Worm (Caenorhabditis elegans) whole organism, late embryonic: Measurements from ENCODE around the gene pqn-83.

Source experiments
- C38D4.7 ChIP-seq: fragments of 200-800 bp; sonication (Bioruptor generic); optimal IDR thresholded peaks from 2 replicates; lab custom pipeline; 2018; ENCODE audit warnings: mild to moderate bottlenecking, missing genetic modification characterization, moderate library complexity, missing compliant biosample characterization
- K02D7.2 ChIP-seq: sonication (generic microtip); optimal IDR thresholded peaks from 2 replicates; lab custom pipeline; 2017; ENCODE audit warnings: mild to moderate bottlenecking, missing genetic modification characterization, missing compliant biosample characterization
- T23F11.4 ChIP-seq: fragments of 200-800 bp; sonication (Bioruptor generic); optimal IDR thresholded peaks from 2 replicates; lab custom pipeline; 2018; ENCODE audit warnings: mild to moderate bottlenecking, missing genetic modification characterization, missing compliant biosample characterization
- ama-1 ChIP-seq: fragments of 150-350 bp; optimal IDR thresholded peaks from 2 replicates; lab custom pipeline; 2014
- ceh-14 ChIP-seq: sonication (generic microtip); optimal IDR thresholded peaks from 2 replicates; lab custom pipeline; 2016; ENCODE audit warnings: missing genotype, missing genetic modification characterization, missing compliant biosample characterization
- ceh-18 ChIP-seq: sonication (generic microtip); optimal IDR thresholded peaks from 2 replicates; lab custom pipeline; 2016; ENCODE audit warnings: missing genetic modification characterization, missing compliant biosample characterization
- ceh-30 ChIP-seq: fragments of 150-350 bp; optimal IDR thresholded peaks from 2 replicates; lab custom pipeline; 2014; ENCODE audit warnings: missing biosample characterization, missing genetic modification characterization
- ceh-31 ChIP-seq: sonication (generic microtip); optimal IDR thresholded peaks from 2 replicates; lab custom pipeline; 2016; ENCODE audit warnings: missing genetic modification characterization, missing compliant biosample characterization
- dmd-4 ChIP-seq: sonication (generic microtip); optimal IDR thresholded peaks from 2 replicates; lab custom pipeline; 2016; ENCODE audit warnings: borderline replicate concordance, missing genetic modification characterization, missing compliant biosample characterization
- dve-1 ChIP-seq: sonication (generic microtip); optimal IDR thresholded peaks from 2 replicates; lab custom pipeline; 2017; ENCODE audit warnings: antibody characterized with exemption, mild to moderate bottlenecking, missing genetic modification characterization, missing compliant biosample characterization
- elt-2 ChIP-seq: sonication (generic microtip); optimal IDR thresholded peaks from 2 replicates; lab custom pipeline; 2016; ENCODE audit warnings: missing genetic modification reagents, missing genetic modification characterization, missing compliant biosample characterization
- elt-4 ChIP-seq: sonication (generic microtip); optimal IDR thresholded peaks from 2 replicates; lab custom pipeline; 2016; ENCODE audit warnings: missing genetic modification characterization, missing compliant biosample characterization
- ets-4 ChIP-seq: sonication (generic microtip); optimal IDR thresholded peaks from 2 replicates; lab custom pipeline; 2016; ENCODE audit warnings: missing genetic modification characterization, missing compliant biosample characterization
- eyg-1 ChIP-seq: sonication (generic microtip); optimal IDR thresholded peaks from 2 replicates; lab custom pipeline; 2016; ENCODE audit warnings: missing genotype, missing genetic modification characterization, missing compliant biosample characterization
- fax-1 ChIP-seq: sonication (generic microtip); optimal IDR thresholded peaks from 2 replicates; lab custom pipeline; 2016; ENCODE audit warnings: missing genotype, missing genetic modification characterization, missing compliant biosample characterization
- fkh-10 ChIP-seq: fragments of 150-350 bp; optimal IDR thresholded peaks from 2 replicates; lab custom pipeline; 2014; ENCODE audit warnings: missing biosample characterization, missing genetic modification reagents, missing genetic modification characterization
- gmeb-2 ChIP-seq: sonication (generic microtip); optimal IDR thresholded peaks from 2 replicates; lab custom pipeline; 2016; ENCODE audit warnings: missing genetic modification characterization, inconsistent platforms, missing compliant biosample characterization
- hlh-13 ChIP-seq: fragments of 200-800 bp; sonication (Bioruptor generic); optimal IDR thresholded peaks from 2 replicates; lab custom pipeline; 2018; ENCODE audit warnings: mild to moderate bottlenecking, missing genetic modification characterization, missing compliant biosample characterization
- hlh-30 ChIP-seq: sonication (generic microtip); optimal IDR thresholded peaks from 2 replicates; lab custom pipeline; 2017; ENCODE audit warnings: antibody characterized with exemption, missing genetic modification characterization, missing compliant biosample characterization; ENCODE audit not compliant: insufficient read depth
- hlh-6 ChIP-seq: sonication (generic microtip); optimal IDR thresholded peaks from 2 replicates; lab custom pipeline; 2016; ENCODE audit warnings: missing genotype, missing genetic modification characterization, missing compliant biosample characterization
- lim-6 ChIP-seq: sonication (generic microtip); optimal IDR thresholded peaks from 2 replicates; lab custom pipeline; 2016; ENCODE audit warnings: missing genetic modification characterization, missing compliant biosample characterization
- mec-3 ChIP-seq: sonication (generic microtip); optimal IDR thresholded peaks from 2 replicates; lab custom pipeline; 2016; ENCODE audit warnings: borderline replicate concordance, missing genetic modification characterization, missing compliant biosample characterization
- odd-2 ChIP-seq: sonication (generic microtip); optimal IDR thresholded peaks from 2 replicates; lab custom pipeline; 2017; ENCODE audit warnings: antibody characterized with exemption, mild to moderate bottlenecking, missing genetic modification characterization, missing compliant biosample characterization
- pag-3 ChIP-seq: sonication (generic microtip); optimal IDR thresholded peaks from 2 replicates; lab custom pipeline; 2016; ENCODE audit warnings: missing compliant biosample characterization, missing genetic modification characterization, borderline replicate concordance
- pax-1 ChIP-seq: fragments of 150-350 bp; optimal IDR thresholded peaks from 2 replicates; lab custom pipeline; 2014; ENCODE audit warnings: missing biosample characterization, missing genetic modification characterization
- pha-4 ChIP-seq: fragments of 150-350 bp; optimal IDR thresholded peaks from 2 replicates; lab custom pipeline; 2018; ENCODE audit warnings: missing biosample characterization, missing genetic modification reagents, missing genetic modification characterization
- pros-1 ChIP-seq: fragments of 150-350 bp; optimal IDR thresholded peaks from 2 replicates; lab custom pipeline; 2014; ENCODE audit warnings: missing biosample characterization, missing genetic modification reagents, missing genetic modification characterization
- ref-2 ChIP-seq: sonication (generic microtip); optimal IDR thresholded peaks from 2 replicates; lab custom pipeline; 2016; ENCODE audit warnings: missing genetic modification characterization, missing compliant biosample characterization
- rnt-1 ChIP-seq: sonication (generic microtip); optimal IDR thresholded peaks from 2 replicates; lab custom pipeline; 2016; ENCODE audit warnings: missing genetic modification characterization, missing compliant biosample characterization
- tbx-2 ChIP-seq: sonication (generic microtip); optimal IDR thresholded peaks from 2 replicates; lab custom pipeline; 2016; ENCODE audit warnings: missing genetic modification characterization, missing compliant biosample characterization
- tbx-7 ChIP-seq: sonication (generic microtip); optimal IDR thresholded peaks from 2 replicates; lab custom pipeline; 2016; ENCODE audit warnings: missing genotype, missing genetic modification characterization, missing compliant biosample characterization
- ttx-3 ChIP-seq: sonication (generic microtip); optimal IDR thresholded peaks from 2 replicates; lab custom pipeline; 2016; ENCODE audit warnings: missing genetic modification reagents, missing genetic modification characterization, missing compliant biosample characterization
- unc-3 ChIP-seq, 2 experiments: fragments of 200-800 bp in 1 of 2; sonication (Bioruptor generic) in 1 of 2; sonication (generic microtip) in 1 of 2; conservative IDR thresholded peaks in 1 of 2; optimal IDR thresholded peaks in 1 of 2; 2 replicates each; pipeline versions ENCODE4 v1.3.6 to Lab custom; 2016 to 2022; ENCODE audit warnings: missing compliant biosample characterization in 2 of 2, missing genetic modification characterization in 2 of 2, missing genetic modification reagents in 1 of 2
- ztf-16 ChIP-seq: sonication (generic microtip); optimal IDR thresholded peaks from 2 replicates; lab custom pipeline; 2017; ENCODE audit warnings: missing genetic modification characterization, missing compliant biosample characterization

pqn-83 gene

DNA sequence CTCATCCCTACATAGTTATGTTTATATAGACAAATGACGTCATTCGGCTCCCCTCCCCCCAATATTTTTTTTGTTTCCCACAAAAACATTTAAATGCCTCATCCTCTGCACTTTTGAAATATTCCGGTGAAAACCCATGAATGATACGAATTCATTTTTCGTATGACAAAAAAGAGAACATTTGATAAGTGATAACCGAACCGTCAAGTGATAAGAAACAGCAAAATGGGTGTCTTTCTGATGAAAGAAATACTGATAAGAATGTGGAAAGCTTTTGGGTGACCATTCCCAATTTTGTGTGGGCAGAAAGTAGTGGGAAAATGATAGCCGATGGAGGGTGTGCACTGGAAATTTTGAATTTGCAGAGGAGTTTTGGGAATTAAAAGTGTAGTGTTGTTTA is 39.9 kb downstream of the pqn-83 start:
- TF ChIP-seq T23F11.4 (GFP tag; lab: Kevin White, UChicago) (no peak), elt-2 (peak; percentile 94)

DNA sequence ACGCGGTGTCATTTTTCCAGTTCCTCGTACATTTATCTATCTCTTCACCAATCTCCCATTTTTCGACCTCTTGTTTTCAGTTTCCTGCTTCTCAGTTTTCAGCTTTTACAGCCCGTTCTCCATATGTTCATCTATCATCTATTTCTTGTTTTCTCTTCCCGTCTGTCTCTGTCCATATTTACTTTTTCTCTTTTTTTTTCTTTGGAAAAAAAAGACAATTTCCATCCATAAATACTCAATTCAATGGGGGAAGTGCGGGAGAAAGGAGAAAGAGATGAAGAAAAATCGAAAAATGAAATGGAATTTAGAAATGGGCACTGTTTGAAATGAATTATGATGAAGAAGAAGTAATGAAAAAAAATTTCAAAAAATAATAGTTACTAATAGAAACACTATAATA is 41.1 kb downstream of the pqn-83 start:
- TF ChIP-seq ztf-16, result no peak
- TF ChIP-seq, all 69 proteins: peak for 0

DNA sequence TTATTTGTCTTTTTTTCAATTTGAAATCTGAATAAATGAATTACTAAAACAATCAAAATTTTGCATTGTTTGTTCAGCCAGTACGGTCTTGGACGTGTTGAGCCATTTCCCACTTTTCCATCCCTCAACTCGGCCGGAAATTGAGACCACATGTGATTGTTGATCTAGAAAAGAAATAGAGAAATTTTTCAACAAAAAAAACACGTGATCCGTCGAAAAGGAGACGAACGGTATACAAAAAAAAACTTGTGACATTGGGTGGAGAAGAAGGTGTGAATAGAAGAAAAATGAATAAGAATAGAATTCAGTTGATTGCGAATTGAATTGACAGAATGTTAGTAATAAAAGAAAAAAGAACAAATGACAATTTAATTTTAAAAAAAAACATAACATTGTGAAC is 42.5 kb downstream of the pqn-83 start:
- no peak for TF ChIP-seq gmeb-2 (tag; lab: Kevin White, UChicago)
- peak; percentile 21 for TF ChIP-seq hlh-30 (tag; lab: Kevin White, UChicago)
- TF ChIP-seq, all 69 proteins: peak for 1

DNA sequence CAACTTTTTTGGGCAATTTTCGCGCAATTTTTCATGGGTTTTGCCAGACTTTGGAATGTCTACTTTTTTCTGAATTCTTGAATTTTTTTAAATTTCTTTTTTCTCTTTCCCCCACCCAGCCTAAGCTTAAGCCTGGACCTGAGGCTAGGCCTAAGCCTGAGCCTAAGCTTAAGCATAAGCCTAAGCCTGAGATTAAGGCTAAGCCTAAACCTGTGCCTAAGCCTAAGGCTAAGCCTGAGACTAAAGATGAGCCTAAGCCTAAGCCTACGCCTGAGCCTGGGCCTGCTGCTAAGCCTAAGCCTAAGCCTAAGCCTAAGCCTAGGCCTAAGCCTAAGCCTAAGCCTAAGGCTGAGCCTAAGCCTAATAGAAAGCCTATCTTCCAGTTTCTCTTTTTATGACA is 43.0 kb downstream of the pqn-83 start:
- TF ChIP-seq tbx-7 (tag; lab: Kevin White, UChicago) (no peak), dve-1 (tag; lab: Kevin White, UChicago) (peak; percentile 70), tbx-2 (tag; lab: Kevin White, UChicago) (no peak), gmeb-2 (tag; lab: Kevin White, UChicago) (no peak), ceh-18 (tag; lab: Kevin White, UChicago) (no peak), hlh-30 (tag; lab: Kevin White, UChicago) (no peak), K02D7.2 (peak; percentile 21), unc-3 (GFP tag; conservative IDR thresholded peaks at IDR 0.05; lab: Robert Waterston, UW) (no peak), unc-3 (tag; optimal IDR thresholded peaks at IDR 0.05; lab: Kevin White, UChicago) (no peak)

DNA sequence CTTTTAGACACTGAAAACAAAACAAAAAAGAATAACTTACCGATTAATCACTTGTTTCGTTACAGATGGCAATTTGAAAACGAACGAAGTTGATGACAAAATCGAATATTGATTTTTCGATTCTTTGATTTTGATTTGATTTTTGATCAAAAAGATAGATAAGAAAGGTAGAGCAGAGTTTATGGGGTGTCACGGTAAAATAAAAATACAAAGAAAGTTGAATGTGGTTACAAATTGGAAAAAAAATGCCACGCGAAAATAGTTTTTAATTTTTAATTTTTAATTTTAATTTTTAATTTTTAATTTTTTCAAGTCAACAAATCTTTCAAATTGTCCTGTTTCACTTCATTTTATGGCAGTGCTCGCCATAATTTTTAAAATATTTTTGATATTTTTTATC is 43.9 kb downstream of the pqn-83 start, which contains the start of gene F54F12.1:
TSS of gene F54F12.1 (minus strand) at position 101 of the 400 bp plus-strand sequence.
- TF ChIP-seq dve-1 (tag; lab: Kevin White, UChicago), result no peak
- TF ChIP-seq ceh-30 (tag; lab: Kevin White, UChicago), result no peak
- TF ChIP-seq elt-4, result no peak
- no peak for TF ChIP-seq odd-2
- TF ChIP-seq elt-2, result no peak
- no peak for TF ChIP-seq unc-3 (GFP tag; conservative IDR thresholded peaks at IDR 0.05; lab: Robert Waterston, UW)
- TF ChIP-seq unc-3 (tag; optimal IDR thresholded peaks at IDR 0.05; lab: Kevin White, UChicago), result no peak
- TF ChIP-seq mec-3, result no peak
- no peak for TF ChIP-seq lim-6
- no peak for TF ChIP-seq pha-4
- TF ChIP-seq K02D7.2, result no peak
- TF ChIP-seq ceh-31 (tag; lab: Kevin White, UChicago), result no peak
- TF ChIP-seq ceh-14 (tag; lab: Kevin White, UChicago), result no peak
- TF ChIP-seq ref-2 (tag; lab: Kevin White, UChicago), result no peak
- no peak for TF ChIP-seq rnt-1 (tag; lab: Kevin White, UChicago)
- TF ChIP-seq hlh-6, result no peak
- no peak for TF ChIP-seq fkh-10 (GFP tag; lab: Kevin White, UChicago)
- TF ChIP-seq ets-4 (tag; lab: Kevin White, UChicago), result no peak
- no peak for TF ChIP-seq eyg-1 (tag; lab: Kevin White, UChicago)
- no peak for TF ChIP-seq ceh-18 (tag; lab: Kevin White, UChicago)

DNA sequence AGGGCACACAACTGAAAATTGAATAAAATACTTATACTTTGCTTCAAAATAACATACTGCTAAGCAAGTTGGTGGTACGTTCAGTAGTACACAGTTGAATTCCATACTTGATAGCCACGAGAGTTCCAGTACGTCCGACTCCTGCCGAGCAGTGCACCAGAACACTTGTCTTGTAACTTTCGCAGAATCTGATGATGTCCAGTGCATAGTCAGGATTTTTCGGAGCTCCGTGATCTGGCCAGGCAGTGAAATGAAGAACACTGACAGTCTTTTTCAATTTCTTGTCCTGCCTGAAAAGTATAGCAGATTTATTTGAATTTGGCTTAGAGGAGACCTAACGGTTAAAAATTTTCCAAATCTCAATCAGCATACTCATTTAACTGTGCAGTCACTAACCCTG is 49.3 kb downstream of the pqn-83 start:
- TF ChIP-seq tbx-7 (tag; lab: Kevin White, UChicago) (no peak), pag-3 (tag; lab: Kevin White, UChicago) (no peak), ceh-30 (tag; lab: Kevin White, UChicago) (no peak), hlh-30 (tag; lab: Kevin White, UChicago) (no peak), hlh-13 (GFP tag; lab: Kevin White, UChicago) (no peak), ttx-3 (tag; lab: Kevin White, UChicago) (no peak), C38D4.7 (GFP tag; lab: Kevin White, UChicago) (no peak), elt-4 (no peak), fax-1 (tag; lab: Kevin White, UChicago) (no peak), dmd-4 (tag; lab: Kevin White, UChicago) (no peak), rnt-1 (tag; lab: Kevin White, UChicago) (no peak), pros-1 (tag; lab: Kevin White, UChicago) (no peak), elt-2 (no peak), ceh-31 (tag; lab: Kevin White, UChicago) (no peak), ama-1 (lab: Kevin White, UChicago) (no peak), pax-1 (tag; lab: Kevin White, UChicago) (no peak)
- TF ChIP-seq, all 69 proteins: peak for 0
